Fruit fly (Drosophila melanogaster) whole organism, embryonic: ENCODE results near the gene CG12009.

Source experiments
- C15 ChIP-seq: fragments of 200-800 bp; sonication (Bioruptor generic); IDR thresholded peaks from 3 replicates; pipeline ENCODE4 v1.3.6; 2022; ENCODE audit warnings: missing biosample characterization, missing genetic modification characterization
- CG11695 ChIP-seq: fragments of 200-800 bp; sonication (Bioruptor generic); IDR thresholded peaks from 3 replicates; pipeline ENCODE4 v1.3.6; 2022; ENCODE audit warnings: missing biosample characterization, missing genetic modification characterization
- CG13296 ChIP-seq: fragments of 200-800 bp; sonication (Bioruptor generic); optimal IDR thresholded peaks from 3 replicates; lab custom pipeline; 2018; ENCODE audit warnings: missing biosample characterization, mild to moderate bottlenecking, missing genetic modification characterization
- CG15073 ChIP-seq: fragments of 200-800 bp; sonication (Bioruptor generic); optimal IDR thresholded peaks from 2 replicates; lab custom pipeline; 2016; ENCODE audit warnings: missing biosample characterization, missing genetic modification characterization
- CG15601 ChIP-seq: fragments of 200-800 bp; sonication (Bioruptor generic); optimal IDR thresholded peaks from 3 replicates; lab custom pipeline; 2019; ENCODE audit warnings: missing biosample characterization, mild to moderate bottlenecking, missing genetic modification characterization, moderate library complexity
- CG16815 ChIP-seq: fragments of 200-800 bp; sonication (Bioruptor generic); optimal IDR thresholded peaks from 3 replicates; lab custom pipeline; 2017; ENCODE audit warnings: missing biosample characterization, mild to moderate bottlenecking, missing genetic modification characterization
- CG2120 ChIP-seq: fragments of 200-800 bp; sonication (Bioruptor generic); optimal IDR thresholded peaks from 3 replicates; lab custom pipeline; 2016; ENCODE audit warnings: missing biosample characterization, missing genetic modification characterization
- CG2129 ChIP-seq: fragments of 200-800 bp; sonication (Bioruptor generic); IDR thresholded peaks from 2 replicates; pipeline ENCODE4 v1.3.6; 2022; ENCODE audit warnings: missing biosample characterization, missing genetic modification characterization; ENCODE audit not compliant: partially characterized antibody
- CG2199 ChIP-seq: fragments of 200-800 bp; sonication (Bioruptor generic); IDR thresholded peaks from 3 replicates; pipeline ENCODE4 v1.3.6; 2022; ENCODE audit warnings: missing biosample characterization, missing genetic modification characterization
- CG30431 ChIP-seq: fragments of 200-800 bp; sonication (Bioruptor generic); optimal IDR thresholded peaks from 2 replicates; lab custom pipeline; 2017; ENCODE audit warnings: missing biosample characterization, missing genetic modification characterization
- CG3065 ChIP-seq: fragments of 200-800 bp; sonication (Bioruptor generic); optimal IDR thresholded peaks from 2 replicates; lab custom pipeline; 2016; ENCODE audit warnings: missing biosample characterization, missing genetic modification characterization
- CG4404 ChIP-seq: fragments of 200-800 bp; sonication (Bioruptor generic); IDR thresholded peaks from 2 replicates; pipeline ENCODE4 v1.3.6; 2022; ENCODE audit warnings: missing biosample characterization, missing genetic modification characterization
- CG4707 ChIP-seq: fragments of 200-800 bp; sonication (Bioruptor generic); optimal IDR thresholded peaks from 2 replicates; lab custom pipeline; 2018; ENCODE audit warnings: missing biosample characterization, mild to moderate bottlenecking, missing genetic modification characterization, moderate library complexity
- CG7987 ChIP-seq: fragments of 200-800 bp; sonication (Bioruptor generic); optimal IDR thresholded peaks from 2 replicates; lab custom pipeline; 2018; ENCODE audit warnings: missing biosample characterization, mild to moderate bottlenecking, missing genetic modification characterization, moderate library complexity
- CG8089 ChIP-seq: fragments of 200-800 bp; sonication (Bioruptor generic); optimal IDR thresholded peaks from 3 replicates; lab custom pipeline; 2016; ENCODE audit warnings: missing biosample characterization, missing genetic modification characterization
- CG8290 ChIP-seq, 3 experiments: fragments of 200-800 bp; sonication (Bioruptor generic); optimal IDR thresholded peaks; 2 replicates each; lab custom pipeline; 2016 to 2019; ENCODE audit warnings: missing biosample characterization in 3 of 3, missing genetic modification characterization in 3 of 3, mild to moderate bottlenecking in 2 of 3, moderate library complexity in 1 of 3
- CG8359 ChIP-seq: fragments of 200-800 bp; sonication (Bioruptor generic); optimal IDR thresholded peaks from 2 replicates; lab custom pipeline; 2017; ENCODE audit warnings: missing biosample characterization, mild to moderate bottlenecking, missing genetic modification characterization, borderline replicate concordance
- CG9437 ChIP-seq: fragments of 200-800 bp; sonication (Bioruptor generic); optimal IDR thresholded peaks from 2 replicates; lab custom pipeline; 2018; ENCODE audit warnings: missing biosample characterization, mild to moderate bottlenecking, missing genetic modification characterization
- CkIIα-i1 ChIP-seq: fragments of 200-800 bp; sonication (Bioruptor generic); IDR thresholded peaks from 2 replicates; pipeline ENCODE4 v1.3.6; 2022; ENCODE audit warnings: missing biosample characterization, missing genetic modification characterization
- D ChIP-seq, 2 experiments: fragments of 200-800 bp in 1 of 2; fragments of >200 bp in 1 of 2; sonication (Bioruptor generic) in 1 of 2; optimal IDR thresholded peaks; 2 replicates in 1 of 2; 3 replicates in 1 of 2; lab custom pipeline; 2017; ENCODE audit warnings: mild to moderate bottlenecking in 1 of 2, missing biosample characterization in 1 of 2, missing genetic modification characterization in 1 of 2, missing genetic modification reagents in 1 of 2
- Fer1 ChIP-seq: fragments of 200-800 bp; sonication (Bioruptor generic); optimal IDR thresholded peaks from 2 replicates; lab custom pipeline; 2017; ENCODE audit warnings: missing biosample characterization, mild to moderate bottlenecking, missing genetic modification characterization
- Gug ChIP-seq: fragments of 200-800 bp; sonication (Bioruptor generic); IDR thresholded peaks from 4 replicates; pipeline ENCODE4 v1.3.6; 2022; ENCODE audit warnings: missing biosample characterization, missing genetic modification characterization
- Myb ChIP-seq: fragments of 200-800 bp; sonication (Bioruptor generic); optimal IDR thresholded peaks from 2 replicates; lab custom pipeline; 2016; ENCODE audit warnings: missing biosample characterization, missing genetic modification characterization
- Pdp1 ChIP-seq, 2 experiments: fragments of 200-800 bp; sonication (Bioruptor generic); optimal IDR thresholded peaks; 3 replicates each; lab custom pipeline; 2016; ENCODE audit warnings: missing biosample characterization in 2 of 2, missing genetic modification characterization in 2 of 2, mild to moderate bottlenecking in 1 of 2, moderate library complexity in 1 of 2
- Poxn ChIP-seq: fragments of 200-800 bp; sonication (Bioruptor generic); IDR thresholded peaks from 2 replicates; pipeline ENCODE4 v1.3.6; 2022; ENCODE audit warnings: missing biosample characterization, missing genetic modification characterization
- Spps ChIP-seq: fragments of 200-800 bp; sonication (Bioruptor generic); optimal IDR thresholded peaks from 2 replicates; lab custom pipeline; 2018; ENCODE audit warnings: missing biosample characterization, mild to moderate bottlenecking, missing genetic modification characterization
- Tbp ChIP-seq: fragments of >200 bp; optimal IDR thresholded peaks from 2 replicates; lab custom pipeline; 2018; ENCODE audit warnings: missing biosample characterization, missing genetic modification characterization
- ac ChIP-seq: fragments of 200-800 bp; sonication (Bioruptor generic); optimal IDR thresholded peaks from 3 replicates; lab custom pipeline; 2017; ENCODE audit warnings: missing biosample characterization, mild to moderate bottlenecking, missing genetic modification characterization
- al ChIP-seq: fragments of 200-800 bp; sonication (Bioruptor generic); IDR thresholded peaks from 2 replicates; pipeline ENCODE4 v1.3.6; 2022; ENCODE audit warnings: missing biosample characterization, missing genetic modification characterization
- btn ChIP-seq: fragments of 200-800 bp; sonication (Bioruptor generic); optimal IDR thresholded peaks from 2 replicates; lab custom pipeline; 2016; ENCODE audit warnings: missing biosample characterization, missing genetic modification characterization
- cas ChIP-seq: fragments of 200-800 bp; sonication (Bioruptor generic); IDR thresholded peaks from 2 replicates; pipeline ENCODE4 v1.3.6; 2022; ENCODE audit warnings: missing biosample characterization, missing genetic modification characterization
- disco-r ChIP-seq: fragments of 200-800 bp; sonication (Bioruptor generic); optimal IDR thresholded peaks from 2 replicates; lab custom pipeline; 2016; ENCODE audit warnings: missing biosample characterization, missing genetic modification characterization
- exex ChIP-seq: fragments of 200-800 bp; sonication (Bioruptor generic); optimal IDR thresholded peaks from 4 replicates; lab custom pipeline; 2018; ENCODE audit warnings: missing biosample characterization, mild to moderate bottlenecking, missing genetic modification characterization, moderate library complexity
- her ChIP-seq: fragments of 200-800 bp; sonication (Bioruptor generic); optimal IDR thresholded peaks from 2 replicates; lab custom pipeline; 2016; ENCODE audit warnings: missing biosample characterization, missing genetic modification characterization
- hkb ChIP-seq, 2 experiments: fragments of 200-800 bp in 1 of 2; fragments of >200 bp in 1 of 2; sonication (Bioruptor generic) in 1 of 2; IDR thresholded peaks in 1 of 2; optimal IDR thresholded peaks in 1 of 2; 2 replicates each; pipeline versions ENCODE4 v1.3.6 to Lab custom; 2017 to 2022; ENCODE audit warnings: missing biosample characterization in 1 of 2, missing genetic modification characterization in 1 of 2
- jing ChIP-seq: fragments of 200-800 bp; sonication (Bioruptor generic); optimal IDR thresholded peaks from 2 replicates; lab custom pipeline; 2018; ENCODE audit warnings: missing biosample characterization, mild to moderate bottlenecking, missing genetic modification characterization
- lab ChIP-seq: fragments of 200-800 bp; sonication (Bioruptor generic); optimal IDR thresholded peaks from 3 replicates; lab custom pipeline; 2017; ENCODE audit warnings: missing biosample characterization, missing genetic modification characterization, mild to moderate bottlenecking, moderate library complexity, missing genetic modification reagents
- maf-S ChIP-seq: fragments of 200-800 bp; sonication (Bioruptor generic); optimal IDR thresholded peaks from 2 replicates; lab custom pipeline; 2016; ENCODE audit warnings: missing biosample characterization, missing genetic modification characterization
- nerfin-2 ChIP-seq: fragments of 200-800 bp; sonication (Bioruptor generic); IDR thresholded peaks from 2 replicates; pipeline ENCODE4 v1.3.6; 2022; ENCODE audit warnings: missing biosample characterization, missing genetic modification characterization; ENCODE audit not compliant: partially characterized antibody
- peb ChIP-seq: fragments of 200-800 bp; sonication (Bioruptor generic); IDR thresholded peaks from 2 replicates; pipeline ENCODE4 v1.3.6; 2022; ENCODE audit warnings: missing biosample characterization, missing genetic modification characterization
- pho ChIP-seq: fragments of 200-800 bp; sonication (Bioruptor generic); optimal IDR thresholded peaks from 2 replicates; lab custom pipeline; 2016; ENCODE audit warnings: missing biosample characterization, missing genetic modification characterization
- pros ChIP-seq: fragments of 200-800 bp; sonication (Bioruptor generic); optimal IDR thresholded peaks from 3 replicates; lab custom pipeline; 2019; ENCODE audit warnings: missing biosample characterization, mild to moderate bottlenecking, missing genetic modification characterization, moderate library complexity
- shn ChIP-seq: fragments of 200-800 bp; sonication (Bioruptor generic); optimal IDR thresholded peaks from 3 replicates; lab custom pipeline; 2016; ENCODE audit warnings: missing biosample characterization, missing genetic modification characterization
- sna ChIP-seq: fragments of 200-800 bp; sonication (Bioruptor generic); IDR thresholded peaks from 2 replicates; pipeline ENCODE4 v1.3.6; 2022; ENCODE audit warnings: missing biosample characterization, missing genetic modification characterization; ENCODE audit not compliant: partially characterized antibody
- tap ChIP-seq: fragments of 200-800 bp; optimal IDR thresholded peaks from 3 replicates; lab custom pipeline; 2019; ENCODE audit warnings: missing biosample characterization, mild to moderate bottlenecking, missing genetic modification characterization, moderate library complexity
- tin ChIP-seq: fragments of 200-800 bp; sonication (Bioruptor generic); optimal IDR thresholded peaks from 3 replicates; lab custom pipeline; 2016; ENCODE audit warnings: missing biosample characterization, missing genetic modification characterization
- unpg ChIP-seq: fragments of 200-800 bp; sonication (Bioruptor generic); optimal IDR thresholded peaks from 3 replicates; lab custom pipeline; 2018; ENCODE audit warnings: missing biosample characterization, mild to moderate bottlenecking, missing genetic modification characterization, moderate library complexity
- yki ChIP-seq: fragments of >200 bp; optimal IDR thresholded peaks from 3 replicates; lab custom pipeline; 2018
- zen2 ChIP-seq: fragments of 200-800 bp; sonication (Bioruptor generic); IDR thresholded peaks from 3 replicates; pipeline ENCODE4 v1.3.6; 2022; ENCODE audit warnings: missing biosample characterization, missing genetic modification characterization; ENCODE audit not compliant: partially characterized antibody

Gene CG12009

dm6 chr3L:3319223-3319643 lies 28.0 kb downstream of the CG12009 start, which contains the start of the genes PIG-C, CG12016 and Dpm2 (continued):
- TF ChIP-seq CG9437 (GFP tag; lab: Kevin White, UChicago) (peak; percentile 14), CG2120 (GFP tag; lab: Kevin White, UChicago) (peak; percentile 89), D (optimal IDR thresholded peaks at IDR 0.05; lab: Kevin White, UChicago) (no peak), D (GFP tag; optimal IDR thresholded peaks at IDR 0.05; lab: Kevin White, UChicago) (peak; percentile 39), her (GFP tag; lab: Kevin White, UChicago) (peak; percentile 18), exex (tag; lab: Kevin White, UChicago) (no peak), cas (GFP tag; lab: Robert Waterston, UW) (peak; percentile 53; the same call in 1 of the 2 replicates), Tbp (peak; percentile 1), nerfin-2 (GFP tag; lab: Robert Waterston, UW) (peak; percentile 92), hkb (optimal IDR thresholded peaks at IDR 0.05; lab: Kevin White, UChicago) (no peak), hkb (GFP tag; IDR thresholded peaks at IDR 0.05; lab: Robert Waterston, UW) (no peak), peb (GFP tag; lab: Robert Waterston, UW) (no peak), CkIIα-i1 (GFP tag; lab: Robert Waterston, UW) (no peak), CG4707 (GFP tag; lab: Kevin White, UChicago) (no peak), btn (no peak), tap (tag; lab: Kevin White, UChicago) (peak; percentile 53), lab (GFP tag; lab: Kevin White, UChicago) (peak; percentile 68), Spps (tag; lab: Kevin White, UChicago) (no peak), maf-S (GFP tag; lab: Kevin White, UChicago) (peak; percentile 66), CG4404 (GFP tag; lab: Robert Waterston, UW) (peak; percentile 50; the same call in 1 of the 2 replicates), CG30431 (peak; percentile 19), Myb (peak; percentile 63), C15 (GFP tag; lab: Robert Waterston, UW) (0 out of 3 replicates have a peak, but pooled peaks have one; percentile 50), tin (GFP tag; lab: Kevin White, UChicago) (peak; percentile 68), CG15073 (GFP tag; lab: Kevin White, UChicago) (no peak), CG8359 (no peak), CG8290 (GFP tag; optimal IDR thresholded peaks at IDR 0.05; lab: Kevin White, UChicago) (peak; percentile 68), CG8290 (tag; optimal IDR thresholded peaks at IDR 0.05; lab: Kevin White, UChicago) (no peak), Pdp1 (GFP tag; optimal IDR thresholded peaks at IDR 0.05; lab: Kevin White, UChicago) (peak; percentile 68 to 89), Fer1 (GFP tag; lab: Kevin White, UChicago) (peak; percentile 56), pho (GFP tag; lab: Kevin White, UChicago) (peak; percentile 73), pros (GFP tag; lab: Kevin White, UChicago) (no peak), zen2 (GFP tag; lab: Robert Waterston, UW) (peak; percentile 92), CG11695 (GFP tag; lab: Robert Waterston, UW) (no peak), CG8089 (GFP tag; lab: Kevin White, UChicago) (peak; percentile 36), sna (GFP tag; lab: Robert Waterston, UW) (peak; percentile 97), Poxn (GFP tag; lab: Robert Waterston, UW) (no peak), ac (GFP tag; lab: Kevin White, UChicago) (no peak), Gug (GFP tag; lab: Robert Waterston, UW) (peak; percentile 58; the same call in 2 of the 4 replicates), CG16815 (peak; percentile 31), CG13296 (GFP tag; lab: Kevin White, UChicago) (peak; percentile 47), unpg (no peak), CG15601 (tag; lab: Kevin White, UChicago) (peak; percentile 69), yki (no peak), CG2199 (GFP tag; lab: Robert Waterston, UW) (no peak), disco-r (GFP tag; lab: Kevin White, UChicago) (no peak), CG2129 (GFP tag; lab: Robert Waterston, UW) (peak; percentile 95), CG3065 (GFP tag; lab: Kevin White, UChicago) (peak; percentile 8), CG7987 (GFP tag; lab: Kevin White, UChicago) (peak; percentile 23), al (peak; percentile 61; the same call in 1 of the 2 replicates), shn (peak; percentile 81), jing (GFP tag; lab: Kevin White, UChicago) (no peak)
